Fruit fly (Drosophila melanogaster) whole organism, adult: Measurements from ENCODE around the gene CG45491.
"Not testable (repeated sequence)": the region's sequence is repeated elsewhere in the genome, so short reads cannot be mapped to it uniquely, and the experiment has no call there.

Experiments used
- CG5204 ChIP-seq: fragments of 200-800 bp; sonication (Bioruptor generic); optimal IDR thresholded peaks from 2 replicates; lab custom pipeline; 2016; ENCODE audit warnings: missing biosample characterization, missing genetic modification characterization
- CG7045 ChIP-seq: fragments of 200-800 bp; sonication (Bioruptor generic); optimal IDR thresholded peaks from 2 replicates; lab custom pipeline; 2017; ENCODE audit warnings: missing biosample characterization, mild to moderate bottlenecking, missing genetic modification characterization
- toe ChIP-seq: fragments of 200-800 bp; sonication (Bioruptor generic); optimal IDR thresholded peaks from 2 replicates; lab custom pipeline; 2016; ENCODE audit warnings: missing biosample characterization, missing genetic modification characterization

DNA sequence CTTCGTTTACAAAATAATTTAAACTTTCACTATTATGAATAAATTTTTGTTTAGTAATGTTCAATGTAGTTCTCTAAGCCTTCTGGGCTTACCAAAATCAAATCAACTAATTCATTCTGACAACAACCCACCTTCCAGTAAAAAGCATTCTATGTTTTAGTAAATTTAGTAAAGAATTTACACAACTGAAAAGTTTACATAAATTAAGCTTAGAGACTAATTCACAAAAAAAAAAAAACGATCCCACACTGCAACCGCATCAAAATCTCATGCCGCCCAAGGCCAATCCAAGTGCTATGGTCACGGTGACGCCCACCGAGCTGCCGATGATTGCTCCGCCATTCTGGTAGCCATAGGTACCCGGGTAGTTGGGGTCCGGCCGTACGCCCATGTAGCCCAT is 18.5 kb downstream of the CG45491 start, which contains the start of gene CG45488:
- TF ChIP-seq CG7045, toe, CG5204 (GFP tag; lab: Kevin White, UChicago): not testable (repeated sequence)
